Fruit fly (Drosophila melanogaster) whole organism, embryonic: ENCODE results near the gene CG34432.

ENCODE experiments used
- Atf-2 ChIP-seq: fragments of 200-800 bp; sonication (Bioruptor generic); optimal IDR thresholded peaks from 2 replicates; lab custom pipeline; 2016; ENCODE audit warnings: missing biosample characterization, missing genetic modification characterization
- Bgb ChIP-seq: fragments of 200-800 bp; sonication (Bioruptor generic); IDR thresholded peaks from 2 replicates; pipeline ENCODE4 v1.3.6; 2022; ENCODE audit warnings: missing biosample characterization, missing genetic modification characterization; ENCODE audit not compliant: partially characterized antibody
- CG10979 ChIP-seq: fragments of 200-800 bp; sonication (Bioruptor generic); optimal IDR thresholded peaks from 2 replicates; lab custom pipeline; 2018; ENCODE audit warnings: missing biosample characterization, mild to moderate bottlenecking, missing genetic modification characterization, moderate library complexity
- CG12236 ChIP-seq: fragments of 200-800 bp; sonication (Bioruptor generic); optimal IDR thresholded peaks from 2 replicates; lab custom pipeline; 2016; ENCODE audit warnings: missing biosample characterization, missing genetic modification characterization
- CG12744 ChIP-seq: fragments of 200-800 bp; sonication (Bioruptor generic); optimal IDR thresholded peaks from 2 replicates; lab custom pipeline; 2016; ENCODE audit warnings: missing biosample characterization, missing genetic modification characterization
- CG14050 ChIP-seq: fragments of 200-800 bp; sonication (Bioruptor generic); IDR thresholded peaks from 3 replicates; pipeline ENCODE4 v1.3.6; 2022; ENCODE audit warnings: missing biosample characterization, missing genetic modification characterization
- CG17186 ChIP-seq: fragments of 200-800 bp; sonication (Bioruptor generic); optimal IDR thresholded peaks from 3 replicates; lab custom pipeline; 2017; ENCODE audit warnings: missing biosample characterization, missing genetic modification reagents, missing genetic modification characterization
- CG17359 ChIP-seq: fragments of 200-800 bp; sonication (Bioruptor generic); optimal IDR thresholded peaks from 3 replicates; lab custom pipeline; 2018; ENCODE audit warnings: missing biosample characterization, mild to moderate bottlenecking, missing genetic modification characterization, moderate library complexity
- CG17802 ChIP-seq: fragments of 200-800 bp; sonication (Bioruptor generic); optimal IDR thresholded peaks from 2 replicates; lab custom pipeline; 2018; ENCODE audit warnings: missing biosample characterization, mild to moderate bottlenecking, missing genetic modification characterization, moderate library complexity
- CG18476 ChIP-seq: fragments of 200-800 bp; sonication (Bioruptor generic); optimal IDR thresholded peaks from 2 replicates; lab custom pipeline; 2016; ENCODE audit warnings: missing biosample characterization, mild to moderate bottlenecking, missing genetic modification characterization
- CG2116 ChIP-seq: fragments of 200-800 bp; sonication (Bioruptor generic); optimal IDR thresholded peaks from 3 replicates; lab custom pipeline; 2018; ENCODE audit warnings: missing biosample characterization, mild to moderate bottlenecking, missing genetic modification characterization
- CG2889 ChIP-seq: fragments of 200-800 bp; sonication (Bioruptor generic); IDR thresholded peaks from 3 replicates; pipeline ENCODE4 v1.3.6; 2022; ENCODE audit warnings: missing biosample characterization, missing genetic modification characterization
- CG4854 ChIP-seq: fragments of 200-800 bp; sonication (Bioruptor generic); optimal IDR thresholded peaks from 2 replicates; lab custom pipeline; 2016; ENCODE audit warnings: missing biosample characterization, missing genetic modification characterization, inconsistent platforms
- CG5953 ChIP-seq: fragments of 200-800 bp; sonication (Bioruptor generic); IDR thresholded peaks from 2 replicates; pipeline ENCODE4 v1.3.6; 2022; ENCODE audit warnings: missing biosample characterization, missing genetic modification characterization
- CG6689 ChIP-seq: fragments of 200-800 bp; sonication (Bioruptor generic); IDR thresholded peaks from 2 replicates; pipeline ENCODE4 v1.3.6; 2022; ENCODE audit warnings: missing biosample characterization, missing genetic modification characterization
- D ChIP-seq, 2 experiments: fragments of 200-800 bp in 1 of 2; fragments of >200 bp in 1 of 2; sonication (Bioruptor generic) in 1 of 2; optimal IDR thresholded peaks; 2 replicates in 1 of 2; 3 replicates in 1 of 2; lab custom pipeline; 2017; ENCODE audit warnings: mild to moderate bottlenecking in 1 of 2, missing biosample characterization in 1 of 2, missing genetic modification characterization in 1 of 2, missing genetic modification reagents in 1 of 2
- D19A ChIP-seq: fragments of 200-800 bp; optimal IDR thresholded peaks from 3 replicates; lab custom pipeline; 2019; ENCODE audit warnings: missing biosample characterization, mild to moderate bottlenecking, missing genetic modification characterization, moderate library complexity
- Deaf1 ChIP-seq: fragments of 200-800 bp; optimal IDR thresholded peaks from 3 replicates; lab custom pipeline; 2019; ENCODE audit warnings: missing biosample characterization, mild to moderate bottlenecking, missing genetic modification characterization, moderate library complexity
- Dip3 ChIP-seq: fragments of 200-800 bp; sonication (Bioruptor generic); optimal IDR thresholded peaks from 3 replicates; lab custom pipeline; 2016; ENCODE audit warnings: missing biosample characterization, missing genetic modification characterization
- Elba2 ChIP-seq: fragments of 200-800 bp; sonication (Bioruptor generic); optimal IDR thresholded peaks from 3 replicates; lab custom pipeline; 2016; ENCODE audit warnings: missing biosample characterization, missing genetic modification characterization
- Fer2 ChIP-seq: fragments of 200-800 bp; sonication (Bioruptor generic); optimal IDR thresholded peaks from 2 replicates; lab custom pipeline; 2018; ENCODE audit warnings: missing biosample characterization, mild to moderate bottlenecking, missing genetic modification characterization, moderate library complexity
- HLHmδ ChIP-seq: fragments of 200-800 bp; sonication (Bioruptor generic); optimal IDR thresholded peaks from 2 replicates; lab custom pipeline; 2018; ENCODE audit warnings: missing biosample characterization, mild to moderate bottlenecking, missing genetic modification characterization, moderate library complexity
- HmgZ ChIP-seq: fragments of 200-800 bp; sonication (Bioruptor generic); optimal IDR thresholded peaks from 2 replicates; lab custom pipeline; 2018; ENCODE audit warnings: missing biosample characterization, mild to moderate bottlenecking, missing genetic modification characterization
- Max ChIP-seq: fragments of 200-800 bp; sonication (Bioruptor generic); optimal IDR thresholded peaks from 2 replicates; lab custom pipeline; 2016; ENCODE audit warnings: missing biosample characterization, mild to moderate bottlenecking, missing genetic modification characterization
- NK7.1 ChIP-seq: fragments of 200-800 bp; sonication (Bioruptor generic); optimal IDR thresholded peaks from 3 replicates; lab custom pipeline; 2016; ENCODE audit warnings: missing biosample characterization, missing genetic modification characterization
- ara ChIP-seq: fragments of 200-800 bp; sonication (Bioruptor generic); IDR thresholded peaks from 2 replicates; pipeline ENCODE4 v1.3.6; 2022; ENCODE audit warnings: missing biosample characterization, missing genetic modification characterization
- chif ChIP-seq, 2 experiments: fragments of 200-800 bp; sonication (Bioruptor generic); optimal IDR thresholded peaks; 3 replicates each; lab custom pipeline; 2016; ENCODE audit warnings: missing biosample characterization in 2 of 2, missing genetic modification characterization in 2 of 2
- chinmo ChIP-seq: fragments of 200-800 bp; sonication (Bioruptor generic); IDR thresholded peaks from 4 replicates; pipeline ENCODE4 v1.3.6; 2022; ENCODE audit warnings: missing biosample characterization, missing genetic modification characterization; ENCODE audit not compliant: partially characterized antibody
- cwo ChIP-seq: fragments of 200-800 bp; sonication (Bioruptor generic); optimal IDR thresholded peaks from 3 replicates; lab custom pipeline; 2017; ENCODE audit warnings: missing biosample characterization, missing genetic modification characterization, mild to moderate bottlenecking, moderate library complexity, missing genetic modification reagents
- dan ChIP-seq: fragments of 200-800 bp; sonication (Bioruptor generic); IDR thresholded peaks from 2 replicates; pipeline ENCODE4 v1.3.6; 2022; ENCODE audit warnings: missing biosample characterization, missing genetic modification characterization
- dmrt99B ChIP-seq: fragments of 200-800 bp; sonication (Bioruptor generic); optimal IDR thresholded peaks from 2 replicates; lab custom pipeline; 2018; ENCODE audit warnings: missing biosample characterization, mild to moderate bottlenecking, missing genetic modification characterization, moderate library complexity
- dysf ChIP-seq: fragments of 200-800 bp; sonication (Bioruptor generic); IDR thresholded peaks from 3 replicates; pipeline ENCODE4 v1.3.6; 2022; ENCODE audit warnings: missing biosample characterization, missing genetic modification characterization
- exex ChIP-seq: fragments of 200-800 bp; sonication (Bioruptor generic); optimal IDR thresholded peaks from 4 replicates; lab custom pipeline; 2018; ENCODE audit warnings: missing biosample characterization, mild to moderate bottlenecking, missing genetic modification characterization, moderate library complexity
- fd102C ChIP-seq: fragments of 200-800 bp; sonication (Bioruptor generic); optimal IDR thresholded peaks from 2 replicates; lab custom pipeline; 2018; ENCODE audit warnings: missing biosample characterization, mild to moderate bottlenecking, missing genetic modification characterization, moderate library complexity
- gem ChIP-seq: fragments of 200-800 bp; sonication (Bioruptor generic); optimal IDR thresholded peaks from 2 replicates; lab custom pipeline; 2019; ENCODE audit warnings: missing biosample characterization, mild to moderate bottlenecking, missing genetic modification characterization, moderate library complexity
- gfzf ChIP-seq: fragments of 200-800 bp; sonication (Bioruptor generic); optimal IDR thresholded peaks from 2 replicates; lab custom pipeline; 2016; ENCODE audit warnings: missing biosample characterization, mild to moderate bottlenecking, missing genetic modification characterization, moderate library complexity
- insv ChIP-seq, 2 experiments: fragments of 200-800 bp; sonication (Bioruptor generic); optimal IDR thresholded peaks; 3 replicates each; lab custom pipeline; 2016 to 2018; ENCODE audit warnings: missing biosample characterization in 2 of 2, missing genetic modification characterization in 2 of 2
- kah ChIP-seq: fragments of 200-800 bp; sonication (Bioruptor generic); optimal IDR thresholded peaks from 2 replicates; lab custom pipeline; 2018; ENCODE audit warnings: missing biosample characterization, mild to moderate bottlenecking, missing genetic modification characterization
- ken ChIP-seq: fragments of 200-800 bp; sonication (Bioruptor generic); IDR thresholded peaks from 3 replicates; pipeline ENCODE4 v1.3.6; 2022; ENCODE audit warnings: missing biosample characterization, missing genetic modification characterization
- lbe ChIP-seq: fragments of 200-800 bp; sonication (Bioruptor generic); optimal IDR thresholded peaks from 2 replicates; lab custom pipeline; 2016; ENCODE audit warnings: missing biosample characterization, mild to moderate bottlenecking, missing genetic modification characterization
- lmd ChIP-seq: fragments of 200-800 bp; sonication (Bioruptor generic); IDR thresholded peaks from 2 replicates; pipeline ENCODE4 v1.3.6; 2022; ENCODE audit warnings: missing biosample characterization, missing genetic modification characterization
- nerfin-2 ChIP-seq: fragments of 200-800 bp; sonication (Bioruptor generic); IDR thresholded peaks from 2 replicates; pipeline ENCODE4 v1.3.6; 2022; ENCODE audit warnings: missing biosample characterization, missing genetic modification characterization; ENCODE audit not compliant: partially characterized antibody
- pan ChIP-seq, 4 experiments: fragments of >200 bp in 3 of 4; fragments of 200-800 bp in 1 of 4; sonication (Bioruptor generic) in 1 of 4; optimal IDR thresholded peaks in 3 of 4; IDR thresholded peaks in 1 of 4; 2 replicates each; pipeline versions ENCODE4 v1.3.6 to Lab custom; 2017 to 2022; ENCODE audit warnings: missing biosample characterization in 2 of 4, missing genetic modification characterization in 2 of 4, mixed read lengths in 1 of 4
- pb ChIP-seq: fragments of 200-800 bp; sonication (Bioruptor generic); optimal IDR thresholded peaks from 3 replicates; lab custom pipeline; 2016; ENCODE audit warnings: missing biosample characterization, missing genetic modification characterization
- pnt ChIP-seq: fragments of 200-800 bp; sonication (Bioruptor generic); optimal IDR thresholded peaks from 3 replicates; lab custom pipeline; 2016; ENCODE audit warnings: missing biosample characterization, missing genetic modification characterization
- ranshi ChIP-seq: fragments of 200-800 bp; sonication (Bioruptor generic); IDR thresholded peaks from 2 replicates; pipeline ENCODE4 v1.3.6; 2022; ENCODE audit warnings: missing biosample characterization, missing genetic modification characterization
- stc ChIP-seq: fragments of 200-800 bp; sonication (Bioruptor generic); IDR thresholded peaks from 2 replicates; pipeline ENCODE4 v1.3.6; 2022; ENCODE audit warnings: missing biosample characterization, missing genetic modification characterization
- ttk ChIP-seq: fragments of 200-800 bp; sonication (Bioruptor generic); IDR thresholded peaks from 2 replicates; pipeline ENCODE4 v2.1.2; 2022; ENCODE audit warnings: missing biosample characterization, missing genetic modification characterization
- tup ChIP-seq: fragments of 200-800 bp; sonication (Bioruptor generic); optimal IDR thresholded peaks from 2 replicates; lab custom pipeline; 2016; ENCODE audit warnings: missing biosample characterization, mild to moderate bottlenecking, missing genetic modification characterization, moderate library complexity
- zfh2 ChIP-seq: fragments of 200-800 bp; sonication (Bioruptor generic); optimal IDR thresholded peaks from 2 replicates; lab custom pipeline; 2016; ENCODE audit warnings: missing biosample characterization, missing genetic modification characterization

Gene CG34432

DNA sequence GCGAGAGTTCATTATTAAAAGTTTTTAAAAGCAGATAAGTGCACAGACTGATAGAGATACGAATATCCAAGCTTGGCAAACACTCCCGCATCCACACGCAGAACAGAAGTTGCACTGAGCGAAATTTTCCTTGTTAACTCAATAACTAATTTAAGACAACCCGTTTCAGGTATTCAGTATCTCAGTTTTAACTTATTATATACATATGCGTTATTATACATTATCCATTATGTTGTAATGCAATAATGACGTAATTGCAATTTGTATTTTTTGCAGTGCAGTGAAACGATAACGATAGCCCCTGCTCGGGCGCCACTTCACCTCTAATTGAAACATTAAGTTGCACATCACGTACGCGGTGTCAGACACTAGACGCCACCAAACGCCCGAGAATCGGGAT, 5.7 kb upstream of the CG34432 start (continued):
- TF ChIP-seq NK7.1 (no peak), zfh2 (GFP tag; lab: Kevin White, UChicago) (no peak), nerfin-2 (no peak), Dip3 (GFP tag; lab: Kevin White, UChicago) (no peak), CG18476 (GFP tag; lab: Kevin White, UChicago) (no peak), CG17802 (tag; lab: Kevin White, UChicago) (no peak), CG4854 (GFP tag; lab: Kevin White, UChicago) (no peak), Fer2 (tag; lab: Kevin White, UChicago) (no peak), ranshi (GFP tag; lab: Robert Waterston, UW) (peak; percentile 37; the same call in 1 of the 2 replicates), pb (no peak), dmrt99B (peak; percentile 40), CG17359 (tag; lab: Kevin White, UChicago) (no peak), Elba2 (no peak), exex (tag; lab: Kevin White, UChicago) (no peak), tup (no peak), CG2116 (GFP tag; lab: Kevin White, UChicago) (no peak), pnt (GFP tag; lab: Kevin White, UChicago) (no peak), ara (GFP tag; lab: Robert Waterston, UW) (no peak), gem (peak; percentile 58), fd102C (no peak), CG17186 (GFP tag; lab: Kevin White, UChicago) (no peak), CG12236 (GFP tag; lab: Kevin White, UChicago) (no peak), HmgZ (tag; lab: Kevin White, UChicago) (no peak), dysf (GFP tag; lab: Robert Waterston, UW) (0 out of 3 replicates have a peak, but pooled peaks have one; percentile 27), CG2889 (GFP tag; lab: Robert Waterston, UW) (0 out of 3 replicates have a peak, but pooled peaks have one; percentile 19), dan (GFP tag; lab: Robert Waterston, UW) (no peak), Atf-2 (GFP tag; lab: Kevin White, UChicago) (no peak), lmd (GFP tag; lab: Robert Waterston, UW) (no peak), stc (GFP tag; lab: Robert Waterston, UW) (no peak), Deaf1 (tag; lab: Kevin White, UChicago) (no peak), kah (GFP tag; lab: Kevin White, UChicago) (no peak), Max (GFP tag; lab: Kevin White, UChicago) (no peak), lbe (GFP tag; lab: Kevin White, UChicago) (no peak), CG6689 (GFP tag; lab: Robert Waterston, UW) (peak; percentile 39; the same call in 1 of the 2 replicates), insv (GFP tag; optimal IDR thresholded peaks at IDR 0.05; lab: Kevin White, UChicago) (no peak), ttk (0 out of 2 replicates have a peak, but pooled peaks have one; percentile 34), D19A (tag; lab: Kevin White, UChicago) (no peak), CG12744 (GFP tag; lab: Kevin White, UChicago) (no peak), chif (GFP tag; optimal IDR thresholded peaks at IDR 0.05; lab: Kevin White, UChicago) (peak in 1 of 2 experiments; percentile 3), cwo (no peak), Bgb (GFP tag; lab: Robert Waterston, UW) (no peak), CG10979 (no peak), gfzf (no peak), D (optimal IDR thresholded peaks at IDR 0.05; lab: Kevin White, UChicago) (no peak), D (GFP tag; optimal IDR thresholded peaks at IDR 0.05; lab: Kevin White, UChicago) (no peak), HLHmδ (GFP tag; lab: Kevin White, UChicago) (no peak), pan (optimal IDR thresholded peaks at IDR 0.05; lab: Kevin White, UChicago) (no peak), pan (GFP tag; optimal IDR thresholded peaks at IDR 0.05 in 1 of 2, IDR thresholded peaks at IDR 0.05 in 1 of 2) (peak in 1 of 2 experiments; percentile 33), chinmo (GFP tag; lab: Robert Waterston, UW) (no peak), CG5953 (no peak), ken (GFP tag; lab: Robert Waterston, UW) (no peak), CG14050 (GFP tag; lab: Robert Waterston, UW) (no peak)
